Worm (Caenorhabditis elegans) whole organism, late embryonic: ENCODE measurements around the gene F53B7.7.
A peak's percentile ranks its signal among the peaks of the same experiment; 100 is the strongest.

Source experiments
- C08G9.2 ChIP-seq: sonication (generic microtip); optimal IDR thresholded peaks from 2 replicates; lab custom pipeline; 2016; ENCODE audit warnings: mild to moderate bottlenecking, missing genetic modification characterization, moderate library complexity, missing compliant biosample characterization
- C38D4.7 ChIP-seq: fragments of 200-800 bp; sonication (Bioruptor generic); optimal IDR thresholded peaks from 2 replicates; lab custom pipeline; 2018; ENCODE audit warnings: mild to moderate bottlenecking, missing genetic modification characterization, moderate library complexity, missing compliant biosample characterization
- F13H6.1 ChIP-seq: sonication (generic microtip); optimal IDR thresholded peaks from 2 replicates; lab custom pipeline; 2016; ENCODE audit warnings: missing genetic modification characterization, missing compliant biosample characterization
- K09A11.1 ChIP-seq: sonication (generic microtip); optimal IDR thresholded peaks from 2 replicates; lab custom pipeline; 2017; ENCODE audit warnings: antibody characterized with exemption, mild to moderate bottlenecking, missing genetic modification characterization, missing compliant biosample characterization; ENCODE audit not compliant: insufficient read depth
- Y22D7AL.16 ChIP-seq: sonication (generic microtip); optimal IDR thresholded peaks from 2 replicates; lab custom pipeline; 2016; ENCODE audit warnings: missing genetic modification characterization, missing compliant biosample characterization
- ceh-18 ChIP-seq: sonication (generic microtip); optimal IDR thresholded peaks from 2 replicates; lab custom pipeline; 2016; ENCODE audit warnings: missing genetic modification characterization, missing compliant biosample characterization
- ceh-2 ChIP-seq: sonication (generic microtip); optimal IDR thresholded peaks from 2 replicates; lab custom pipeline; 2016; ENCODE audit warnings: missing genotype, missing genetic modification characterization, missing compliant biosample characterization
- ceh-24 ChIP-seq: sonication (generic microtip); optimal IDR thresholded peaks from 2 replicates; lab custom pipeline; 2016; ENCODE audit warnings: mild to moderate bottlenecking, missing genetic modification characterization, missing compliant biosample characterization
- ceh-30 ChIP-seq: fragments of 150-350 bp; optimal IDR thresholded peaks from 2 replicates; lab custom pipeline; 2014; ENCODE audit warnings: missing biosample characterization, missing genetic modification characterization
- ceh-31 ChIP-seq: sonication (generic microtip); optimal IDR thresholded peaks from 2 replicates; lab custom pipeline; 2016; ENCODE audit warnings: missing genetic modification characterization, missing compliant biosample characterization
- ceh-45 ChIP-seq: fragments of 200-800 bp; sonication (Bioruptor generic); IDR thresholded peaks from 2 replicates; pipeline ENCODE4 v1.3.6; 2022; ENCODE audit warnings: missing genetic modification reagents, missing genetic modification characterization, missing compliant biosample characterization
- ceh-9 ChIP-seq: sonication (generic microtip); optimal IDR thresholded peaks from 2 replicates; lab custom pipeline; 2016; ENCODE audit warnings: mild to moderate bottlenecking, missing genetic modification characterization, inconsistent platforms, missing compliant biosample characterization
- elt-2 ChIP-seq: sonication (generic microtip); optimal IDR thresholded peaks from 2 replicates; lab custom pipeline; 2016; ENCODE audit warnings: missing genetic modification reagents, missing genetic modification characterization, missing compliant biosample characterization
- fax-1 ChIP-seq: sonication (generic microtip); optimal IDR thresholded peaks from 2 replicates; lab custom pipeline; 2016; ENCODE audit warnings: missing genotype, missing genetic modification characterization, missing compliant biosample characterization
- fkh-10 ChIP-seq: fragments of 150-350 bp; optimal IDR thresholded peaks from 2 replicates; lab custom pipeline; 2014; ENCODE audit warnings: missing biosample characterization, missing genetic modification reagents, missing genetic modification characterization
- hlh-30 ChIP-seq: sonication (generic microtip); optimal IDR thresholded peaks from 2 replicates; lab custom pipeline; 2017; ENCODE audit warnings: antibody characterized with exemption, missing genetic modification characterization, missing compliant biosample characterization; ENCODE audit not compliant: insufficient read depth
- lim-6 ChIP-seq: sonication (generic microtip); optimal IDR thresholded peaks from 2 replicates; lab custom pipeline; 2016; ENCODE audit warnings: missing genetic modification characterization, missing compliant biosample characterization
- madf-2 ChIP-seq: sonication (generic microtip); optimal IDR thresholded peaks from 2 replicates; lab custom pipeline; 2017; ENCODE audit warnings: missing genetic modification characterization, missing compliant biosample characterization
- nfya-1 ChIP-seq: sonication (generic microtip); optimal IDR thresholded peaks from 2 replicates; lab custom pipeline; 2017; ENCODE audit warnings: missing genetic modification characterization, mild to moderate bottlenecking, missing compliant biosample characterization, antibody characterized with exemption, moderate library complexity
- nhr-232 ChIP-seq: sonication (generic microtip); optimal IDR thresholded peaks from 2 replicates; lab custom pipeline; 2016; ENCODE audit warnings: missing genetic modification characterization, missing compliant biosample characterization
- pha-4 ChIP-seq: fragments of 150-350 bp; optimal IDR thresholded peaks from 2 replicates; lab custom pipeline; 2018; ENCODE audit warnings: missing biosample characterization, missing genetic modification reagents, missing genetic modification characterization
- pros-1 ChIP-seq: fragments of 150-350 bp; optimal IDR thresholded peaks from 2 replicates; lab custom pipeline; 2014; ENCODE audit warnings: missing biosample characterization, missing genetic modification reagents, missing genetic modification characterization
- ref-2 ChIP-seq: sonication (generic microtip); optimal IDR thresholded peaks from 2 replicates; lab custom pipeline; 2016; ENCODE audit warnings: missing genetic modification characterization, missing compliant biosample characterization
- rnt-1 ChIP-seq: sonication (generic microtip); optimal IDR thresholded peaks from 2 replicates; lab custom pipeline; 2016; ENCODE audit warnings: missing genetic modification characterization, missing compliant biosample characterization
- sdc-2 ChIP-seq: sonication (generic microtip); optimal IDR thresholded peaks from 2 replicates; lab custom pipeline; 2016; ENCODE audit warnings: missing genotype, missing genetic modification characterization, missing compliant biosample characterization
- sox-2 ChIP-seq: fragments of 200-800 bp; sonication (Bioruptor generic); IDR thresholded peaks from 2 replicates; pipeline ENCODE4 v1.3.6; 2022; ENCODE audit warnings: missing genetic modification reagents, missing genetic modification characterization, missing compliant biosample characterization
- sox-4 ChIP-seq: sonication (generic microtip); optimal IDR thresholded peaks from 2 replicates; lab custom pipeline; 2017; ENCODE audit warnings: mild to moderate bottlenecking, missing genetic modification characterization, inconsistent platforms, missing compliant biosample characterization
- syd-9 ChIP-seq: sonication (generic microtip); optimal IDR thresholded peaks from 2 replicates; lab custom pipeline; 2016; ENCODE audit warnings: mild to moderate bottlenecking, missing genetic modification characterization, moderate library complexity, missing compliant biosample characterization
- tbx-2 ChIP-seq: sonication (generic microtip); optimal IDR thresholded peaks from 2 replicates; lab custom pipeline; 2016; ENCODE audit warnings: missing genetic modification characterization, missing compliant biosample characterization
- unc-3 ChIP-seq, 2 experiments: fragments of 200-800 bp in 1 of 2; sonication (Bioruptor generic) in 1 of 2; sonication (generic microtip) in 1 of 2; conservative IDR thresholded peaks in 1 of 2; optimal IDR thresholded peaks in 1 of 2; 2 replicates each; pipeline versions ENCODE4 v1.3.6 to Lab custom; 2016 to 2022; ENCODE audit warnings: missing compliant biosample characterization in 2 of 2, missing genetic modification characterization in 2 of 2, missing genetic modification reagents in 1 of 2
- unc-42 ChIP-seq: sonication (generic microtip); optimal IDR thresholded peaks from 2 replicates; lab custom pipeline; 2016; ENCODE audit warnings: missing genotype, missing genetic modification characterization, missing compliant biosample characterization
- zip-5 ChIP-seq: sonication (generic microtip); optimal IDR thresholded peaks from 2 replicates; lab custom pipeline; 2016; ENCODE audit warnings: missing genetic modification characterization, missing compliant biosample characterization

The F53B7.7 gene

ce11 chrV:10970930-10971329, 28.0 kb upstream of the F53B7.7 start:
- TF ChIP-seq ref-2 (tag; lab: Kevin White, UChicago) (no peak), hlh-30 (tag; lab: Kevin White, UChicago) (no peak), zip-5 (tag; lab: Kevin White, UChicago) (no peak), sox-4 (tag; lab: Kevin White, UChicago) (no peak)

ce11 chrV:10975091-10975490, 23.8 kb upstream of the F53B7.7 start:
- no peak for TF ChIP-seq syd-9 (tag; lab: Kevin White, UChicago)
- TF ChIP-seq ceh-18 (tag; lab: Kevin White, UChicago), result no peak
- TF ChIP-seq ceh-30 (tag; lab: Kevin White, UChicago), result no peak
- no peak for TF ChIP-seq elt-2 (tag; lab: Kevin White, UChicago)
- TF ChIP-seq tbx-2 (tag; lab: Kevin White, UChicago), result no peak
- TF ChIP-seq unc-42 (tag; lab: Kevin White, UChicago), result no peak
- TF ChIP-seq hlh-30 (tag; lab: Kevin White, UChicago), result no peak
- no peak for TF ChIP-seq pha-4
- TF ChIP-seq fkh-10 (GFP tag; lab: Kevin White, UChicago), result no peak
- TF ChIP-seq pros-1 (tag; lab: Kevin White, UChicago), result no peak
- TF ChIP-seq Y22D7AL.16 (tag; lab: Kevin White, UChicago), result no peak
- no peak for TF ChIP-seq F13H6.1 (tag; lab: Kevin White, UChicago)
- no peak for TF ChIP-seq lim-6 (tag; lab: Kevin White, UChicago)
- TF ChIP-seq C08G9.2 (tag; lab: Kevin White, UChicago), result no peak
- no peak for TF ChIP-seq sox-2
- no peak for TF ChIP-seq zip-5 (tag; lab: Kevin White, UChicago)
- TF ChIP-seq, all 69 proteins: peak for 0

ce11 chrV:10981113-10981512, 17.8 kb upstream of the F53B7.7 start, which contains the start of gene fig-1:
fig-1 (minus strand) TSS chrV:10981213.
- no peak for TF ChIP-seq K09A11.1 (tag; lab: Kevin White, UChicago)
- TF ChIP-seq ceh-9 (tag; lab: Kevin White, UChicago), result no peak
- no peak for TF ChIP-seq nhr-232
- no peak for TF ChIP-seq sox-2
- no peak for TF ChIP-seq fax-1
- TF ChIP-seq hlh-30 (tag; lab: Kevin White, UChicago), result no peak
- TF ChIP-seq ceh-2, result no peak
- TF ChIP-seq lim-6 (tag; lab: Kevin White, UChicago), result no peak
- no peak for TF ChIP-seq rnt-1 (tag; lab: Kevin White, UChicago)
- no peak for TF ChIP-seq ceh-45 (GFP tag; lab: Robert Waterston, UW)
- no peak for TF ChIP-seq C38D4.7 (GFP tag; lab: Kevin White, UChicago)
- no peak for TF ChIP-seq madf-2
- TF ChIP-seq unc-3 (GFP tag; conservative IDR thresholded peaks at IDR 0.05; lab: Robert Waterston, UW), result no peak
- no peak for TF ChIP-seq unc-3 (tag; optimal IDR thresholded peaks at IDR 0.05; lab: Kevin White, UChicago)

- no peak for TF ChIP-seq ceh-24 (tag; lab: Kevin White, UChicago)
- no peak for TF ChIP-seq C38D4.7 (GFP tag; lab: Kevin White, UChicago)
- TF ChIP-seq pha-4, result no peak
- no peak for TF ChIP-seq fkh-10 (GFP tag; lab: Kevin White, UChicago)
- TF ChIP-seq, all 69 proteins: peak for 0
Measured at ce11 chrV:10991789-10992188, 7.1 kb upstream of the F53B7.7 start, which contains the start of gene frpr-9. frpr-9 (plus strand) TSS chrV:10992089.

- peak; percentile 47 for TF ChIP-seq ceh-31 (tag; lab: Kevin White, UChicago)
- TF ChIP-seq unc-42 (tag; lab: Kevin White, UChicago), result peak; percentile 92
- no peak for TF ChIP-seq K09A11.1 (tag; lab: Kevin White, UChicago)
- TF ChIP-seq nhr-232, result no peak
- no peak for TF ChIP-seq sdc-2 (tag; lab: Kevin White, UChicago)
- TF ChIP-seq nfya-1 (tag; lab: Kevin White, UChicago), result peak; percentile 37
Measured at ce11 chrV:11000650-11001049, 1.8 kb downstream of the F53B7.7 start, which contains the start of gene isy-1. isy-1 (minus strand) TSS chrV:11000699.
